Worm (Caenorhabditis elegans) whole organism, L4/young adult: Measurements from ENCODE around the gene F08F8.6.

Source experiments
- W03F9.2 ChIP-seq: fragments of 150-350 bp; optimal IDR thresholded peaks from 2 replicates; lab custom pipeline; 2014; ENCODE audit warnings: missing biosample characterization, missing genetic modification characterization
- him-1 ChIP-seq: sonication (generic microtip); optimal IDR thresholded peaks from 2 replicates; lab custom pipeline; 2016; ENCODE audit warnings: missing genotype, missing genetic modification reagents, missing genetic modification characterization, missing compliant biosample characterization

DNA sequence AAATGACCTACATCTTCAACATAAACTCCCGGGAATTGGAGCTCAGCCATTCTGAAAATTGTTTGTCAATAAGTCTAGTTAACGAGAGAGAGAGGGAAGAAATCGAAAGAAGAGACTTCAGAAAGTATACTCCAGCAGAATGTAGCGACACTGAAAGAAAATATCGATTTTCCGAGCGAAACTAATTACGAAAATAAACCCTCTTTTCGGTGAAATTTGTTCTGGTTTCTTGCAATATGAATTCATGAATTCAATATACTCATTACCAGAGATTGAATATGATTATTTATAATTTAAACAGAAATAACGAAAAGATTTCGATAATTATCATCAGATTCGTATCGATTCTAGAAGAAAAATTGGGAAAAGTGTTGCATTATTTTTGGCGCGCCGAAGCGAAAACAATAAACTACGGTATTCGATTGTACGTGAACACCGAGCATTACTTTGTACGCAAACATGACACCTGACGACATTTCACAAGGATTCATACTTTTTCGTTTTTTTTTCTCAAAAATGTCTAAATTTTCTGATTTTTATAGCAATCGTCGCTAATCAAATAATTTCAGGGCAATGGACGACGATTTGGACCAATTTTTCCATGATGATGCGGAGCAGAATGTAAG, 38.2 kb downstream of the F08F8.6 start, which contains the start of the genes hmg-4 and T20B12.3:
- TF ChIP-seq him-1 (tag; lab: Kevin White, UChicago) (no peak), W03F9.2 (peak; percentile 42)
